Fruit fly (Drosophila melanogaster) whole organism, wandering third instar larva: ENCODE results near the gene CG11309.

ENCODE experiments used
- Hr78 ChIP-seq: fragments of >200 bp; optimal IDR thresholded peaks from 2 replicates; lab custom pipeline; 2017; ENCODE audit warnings: missing biosample characterization, missing genetic modification characterization
- h ChIP-seq: fragments of 200-800 bp; sonication (Bioruptor generic); optimal IDR thresholded peaks from 3 replicates; lab custom pipeline; 2016; ENCODE audit warnings: missing biosample characterization, mild to moderate bottlenecking, missing genetic modification characterization
- psq ChIP-seq: fragments of 200-800 bp; sonication (Bioruptor generic); optimal IDR thresholded peaks from 3 replicates; lab custom pipeline; 2017; ENCODE audit warnings: missing biosample characterization, mild to moderate bottlenecking, missing genetic modification characterization, moderate library complexity
- sage ChIP-seq: fragments of 200-800 bp; sonication (Bioruptor generic); optimal IDR thresholded peaks from 2 replicates; lab custom pipeline; 2016; ENCODE audit warnings: missing biosample characterization, mild to moderate bottlenecking, missing genetic modification characterization
- usp ChIP-seq: fragments of >200 bp; optimal IDR thresholded peaks from 2 replicates; lab custom pipeline; 2017; ENCODE audit warnings: missing biosample characterization, missing genetic modification characterization
- woc ChIP-seq: sonication (Bioruptor generic); optimal IDR thresholded peaks from 2 replicates; lab custom pipeline; 2016; ENCODE audit warnings: missing biosample characterization, mild to moderate bottlenecking, missing genetic modification characterization

DNA sequence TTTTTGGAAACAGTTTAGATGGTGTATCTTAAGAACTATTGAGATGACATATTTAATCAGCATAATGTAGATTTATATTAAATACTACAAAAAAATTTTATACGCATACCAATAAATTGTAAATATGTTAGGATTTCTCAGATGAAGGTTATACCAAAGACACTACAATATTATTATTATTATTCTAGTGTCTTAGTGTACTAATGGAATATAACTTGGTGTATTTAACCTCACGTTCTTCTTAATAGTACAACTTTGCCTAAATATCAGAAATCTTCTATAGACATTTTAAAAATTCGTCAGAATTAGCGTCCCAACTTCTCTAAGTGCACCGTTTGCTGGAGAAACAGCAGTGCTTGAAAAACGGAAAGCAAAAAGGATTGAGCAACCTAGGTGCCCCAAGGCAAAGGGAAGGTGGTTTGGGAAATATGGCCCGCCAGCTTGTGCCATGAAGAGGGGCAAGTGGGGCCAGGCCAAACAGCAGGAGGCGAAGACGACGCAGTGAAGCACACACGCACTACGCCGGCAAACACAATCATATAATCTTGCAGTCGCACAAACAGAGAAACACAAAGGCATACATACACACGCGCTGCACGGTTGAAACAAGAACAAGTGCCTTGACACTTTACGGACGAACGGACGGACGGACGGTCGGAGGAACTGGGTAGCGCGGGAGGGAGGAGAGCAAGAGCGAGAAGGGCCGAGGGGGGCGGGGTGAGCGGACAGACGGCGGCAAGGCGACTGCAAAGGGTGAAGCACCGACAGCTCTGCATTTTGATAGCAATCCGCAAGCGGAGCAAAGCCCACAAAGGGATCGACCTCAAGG, 51.3 kb downstream of the CG11309 start:
- TF ChIP-seq h (GFP tag; lab: Kevin White, UChicago) (peak; percentile 31), sage (GFP tag; lab: Kevin White, UChicago) (no peak), usp (GFP tag; lab: Kevin White, UChicago) (no peak), Hr78 (GFP tag; lab: Kevin White, UChicago) (no peak), woc (peak; percentile 48), psq (GFP tag; lab: Kevin White, UChicago) (no peak)
